Fruit fly (Drosophila melanogaster): ENCODE results near the gene CG8607.

The CG8607 gene

dm6 chr3L:7344965-7345427, 25.1 kb downstream of the CG8607 start, which contains the start of gene Cln7 (continued):
- TF ChIP-seq CG32532 (GFP tag; IDR thresholded peaks at IDR 0.05) (peak; percentile 46; the same call in 1 of the 2 replicates), CG6791 (GFP tag; IDR thresholded peaks at IDR 0.05; ENCODE audit: partially characterized antibody) (peak; percentile 69; the same call in 2 of the 3 replicates), dysf (GFP tag; IDR thresholded peaks at IDR 0.05) (no peak; the same call in 2 of the 3 replicates), CG4360 (GFP tag; IDR thresholded peaks at IDR 0.05) (0 out of 2 replicates have a peak, but pooled peaks have one; percentile 9), Ravus (GFP tag; IDR thresholded peaks at IDR 0.05) (no peak), CG1647 (GFP tag; optimal IDR thresholded peaks at IDR 0.05) (no peak), sob (GFP tag; IDR thresholded peaks at IDR 0.05) (peak; percentile 35; the same call in 1 of the 2 replicates), ara (GFP tag; IDR thresholded peaks at IDR 0.05) (peak; percentile 42; the same call in 1 of the 2 replicates), CTCF (GFP tag; optimal IDR thresholded peaks at IDR 0.05) (peak; percentile 50), NFAT (GFP tag; IDR thresholded peaks at IDR 0.05) (peak; percentile 50; the same call in 1 of the 2 replicates), CG1529 (GFP tag; optimal IDR thresholded peaks at IDR 0.05) (no peak), CG9932 (GFP tag; IDR thresholded peaks at IDR 0.05) (no peak), danr (GFP tag; IDR thresholded peaks at IDR 0.05) (no peak), ken (GFP tag; IDR thresholded peaks at IDR 0.05) (no peak; the same call in 2 of the 3 replicates), CG3281 (GFP tag; optimal IDR thresholded peaks at IDR 0.05) (peak; percentile 64), Dip2 (GFP tag; IDR thresholded peaks at IDR 0.05) (no peak), CG18599 (GFP tag; optimal IDR thresholded peaks at IDR 0.05) (peak; percentile 31), vnd (GFP tag; IDR thresholded peaks at IDR 0.05; ENCODE audit: partially characterized antibody) (no peak), CG17912 (GFP tag; optimal IDR thresholded peaks at IDR 0.05) (peak; percentile 50), caup (GFP tag; optimal IDR thresholded peaks at IDR 0.05; ENCODE audit: severe bottlenecking) (peak; percentile 48), Vsx1 (GFP tag; optimal IDR thresholded peaks at IDR 0.05) (no peak), salm (tag; optimal IDR thresholded peaks at IDR 0.05) (peak; percentile 7), zfh2 (GFP tag; optimal IDR thresholded peaks at IDR 0.05) (no peak), CG32772 (GFP tag; IDR thresholded peaks at IDR 0.05) (no peak), Bdp1 (GFP tag; optimal IDR thresholded peaks at IDR 0.05) (no peak), CG10462 (GFP tag; optimal IDR thresholded peaks at IDR 0.05) (no peak), Asciz (GFP tag; optimal IDR thresholded peaks at IDR 0.05) (no peak), ems (GFP tag; optimal IDR thresholded peaks at IDR 0.05) (no peak), CG11398 (GFP tag; optimal IDR thresholded peaks at IDR 0.05) (peak; percentile 26), CG4424 (GFP tag; optimal IDR thresholded peaks at IDR 0.05) (no peak), CG3847 (GFP tag; IDR thresholded peaks at IDR 0.05) (no peak), dmrt99B (tag; optimal IDR thresholded peaks at IDR 0.05) (no peak), tx (GFP tag; optimal IDR thresholded peaks at IDR 0.05) (no peak), Hand (GFP tag; optimal IDR thresholded peaks at IDR 0.05) (peak; percentile 62), CG10431 (GFP tag; optimal IDR thresholded peaks at IDR 0.05) (peak; percentile 21), Atf3 (GFP tag; optimal IDR thresholded peaks at IDR 0.05) (no peak), gce (GFP tag; IDR thresholded peaks at IDR 0.05) (peak; percentile 66; the same call in 1 of the 3 replicates), CG9797 (GFP tag; optimal IDR thresholded peaks at IDR 0.05) (no peak), Dbx (GFP tag; IDR thresholded peaks at IDR 0.05) (peak; percentile 58; the same call in 1 of the 3 replicates), lov (optimal IDR thresholded peaks at IDR 0.05) (no peak), lov (GFP tag; IDR thresholded peaks at IDR 0.05) (peak; percentile 53; the same call in 1 of the 3 replicates), p53 (GFP tag; optimal IDR thresholded peaks at IDR 0.05) (no peak), Xrp1 (GFP tag; IDR thresholded peaks at IDR 0.05) (no peak; the same call in 1 of the 2 replicates), Drgx (GFP tag; IDR thresholded peaks at IDR 0.05) (peak; percentile 42; the same call in 1 of the 2 replicates), jumu (GFP tag; optimal IDR thresholded peaks at IDR 0.05) (peak; percentile 14), chif (GFP tag; optimal IDR thresholded peaks at IDR 0.05) (no peak), sr (GFP tag; IDR thresholded peaks at IDR 0.05) (peak; percentile 44; the same call in 1 of the 3 replicates), pfk (GFP tag; optimal IDR thresholded peaks at IDR 0.05) (peak; percentile 8), bsh (GFP tag; optimal IDR thresholded peaks at IDR 0.05) (peak; percentile 32 to 33), CG10979 (tag; optimal IDR thresholded peaks at IDR 0.05) (peak; percentile 53), pros (GFP tag; optimal IDR thresholded peaks at IDR 0.05) (peak; percentile 64), Taf1 (GFP tag; IDR thresholded peaks at IDR 0.05) (no peak)
